ENCODE assay signal across 1 fruit fly cellular context in genomic region chr3R:25881915-25882314, dm6.
TF ChIP-seq lines count a peak whose summit lies in the region.

Gene SppL (plus strand): TSS chr3R:25881984.

TF ChIP-seq in whole organism, embryonic, 481 proteins besides CTCF, POLR2A, EP300 and RAD21 (continued from another document):
- TF ChIP-seq bbx (GFP tag; IDR thresholded peaks at IDR 0.05; lab: Robert Waterston, UW; ENCODE audit: partially characterized antibody) (peak; percentile 43; the same call in 1 of the 2 replicates), MESR4 (GFP tag; optimal IDR thresholded peaks at IDR 0.05; lab: Kevin White, UChicago) (peak; percentile 79), CG8290 (GFP tag; optimal IDR thresholded peaks at IDR 0.05; lab: Kevin White, UChicago) (no peak), CG8290 (tag; optimal IDR thresholded peaks at IDR 0.05; lab: Kevin White, UChicago) (peak in 1 of 2 experiments; percentile 13), lola (GFP tag; optimal IDR thresholded peaks at IDR 0.05; lab: Kevin White, UChicago) (no peak), wdn (GFP tag; IDR thresholded peaks at IDR 0.05; lab: Robert Waterston, UW) (no peak), stwl (tag; optimal IDR thresholded peaks at IDR 0.05; lab: Kevin White, UChicago) (peak; percentile 67), zfh1 (GFP tag; IDR thresholded peaks at IDR 0.05; lab: Robert Waterston, UW) (no peak), CG34422 (GFP tag; IDR thresholded peaks at IDR 0.05; lab: Robert Waterston, UW) (no peak), cato (GFP tag; optimal IDR thresholded peaks at IDR 0.05; lab: Kevin White, UChicago; ENCODE audit: borderline replicate concordance) (no peak), repo (GFP tag; optimal IDR thresholded peaks at IDR 0.05; lab: Kevin White, UChicago) (no peak), CG12769 (tag; optimal IDR thresholded peaks at IDR 0.05; lab: Kevin White, UChicago) (peak; percentile 3), CG13424 (tag; optimal IDR thresholded peaks at IDR 0.05; lab: Kevin White, UChicago) (no peak), MBD-R2 (GFP tag; IDR thresholded peaks at IDR 0.05; lab: Robert Waterston, UW) (peak; percentile 45; the same call in 1 of the 2 replicates), twi (tag; optimal IDR thresholded peaks at IDR 0.05; lab: Kevin White, UChicago) (no peak), cad (GFP tag; optimal IDR thresholded peaks at IDR 0.05; lab: Kevin White, UChicago) (no peak), CG10959 (GFP tag; IDR thresholded peaks at IDR 0.05; lab: Robert Waterston, UW) (no peak), CG31224 (GFP tag; IDR thresholded peaks at IDR 0.05; lab: Robert Waterston, UW) (no peak), Nf-YA (GFP tag; IDR thresholded peaks at IDR 0.05; lab: Robert Waterston, UW) (no peak), CG12299 (tag; optimal IDR thresholded peaks at IDR 0.05; lab: Kevin White, UChicago) (peak; percentile 60), ewg (GFP tag; optimal IDR thresholded peaks at IDR 0.05; lab: Kevin White, UChicago) (peak; percentile 71), CG17186 (GFP tag; optimal IDR thresholded peaks at IDR 0.05; lab: Kevin White, UChicago) (peak; percentile 9), BtbVII (GFP tag; optimal IDR thresholded peaks at IDR 0.05; lab: Kevin White, UChicago) (no peak), Mad (GFP tag; optimal IDR thresholded peaks at IDR 0.05; lab: Kevin White, UChicago) (no peak), Dref (GFP tag; IDR thresholded peaks at IDR 0.05; lab: Robert Waterston, UW) (peak; percentile 23; the same call in 1 of the 2 replicates), CG7839 (tag; optimal IDR thresholded peaks at IDR 0.05; lab: Kevin White, UChicago) (no peak), zfh2 (GFP tag; optimal IDR thresholded peaks at IDR 0.05; lab: Kevin White, UChicago) (no peak), psq (GFP tag; optimal IDR thresholded peaks at IDR 0.05; lab: Kevin White, UChicago) (peak; percentile 52), Atf-2 (GFP tag; optimal IDR thresholded peaks at IDR 0.05; lab: Kevin White, UChicago) (no peak), inv (GFP tag; IDR thresholded peaks at IDR 0.05; lab: Robert Waterston, UW; ENCODE audit: partially characterized antibody) (no peak), chn (GFP tag; optimal IDR thresholded peaks at IDR 0.05; lab: Kevin White, UChicago) (no peak), CG30403 (GFP tag; optimal IDR thresholded peaks at IDR 0.05; lab: Kevin White, UChicago) (no peak), Doc3 (GFP tag; IDR thresholded peaks at IDR 0.05; lab: Robert Waterston, UW; ENCODE audit: partially characterized antibody) (no peak), CG12155 (GFP tag; optimal IDR thresholded peaks at IDR 0.05; lab: Kevin White, UChicago) (no peak), B-H2 (GFP tag; optimal IDR thresholded peaks at IDR 0.05; lab: Kevin White, UChicago) (no peak), ftz-f1 (GFP tag; optimal IDR thresholded peaks at IDR 0.05; lab: Kevin White, UChicago) (no peak), Vsx1 (GFP tag; optimal IDR thresholded peaks at IDR 0.05; lab: Kevin White, UChicago) (no peak), CG18011 (GFP tag; optimal IDR thresholded peaks at IDR 0.05; lab: Kevin White, UChicago) (peak; percentile 68), Xbp1 (GFP tag; optimal IDR thresholded peaks at IDR 0.05; lab: Kevin White, UChicago) (no peak), ranshi (GFP tag; IDR thresholded peaks at IDR 0.05; lab: Robert Waterston, UW) (no peak), chinmo (GFP tag; IDR thresholded peaks at IDR 0.05; lab: Robert Waterston, UW; ENCODE audit: partially characterized antibody) (peak; percentile 63; the same call in 1 of the 4 replicates), hkb (optimal IDR thresholded peaks at IDR 0.05; lab: Kevin White, UChicago) (no peak), hkb (GFP tag; IDR thresholded peaks at IDR 0.05; lab: Robert Waterston, UW) (0 out of 2 replicates have a peak, but pooled peaks have one; percentile 9), Chrac-16 (GFP tag; optimal IDR thresholded peaks at IDR 0.05; lab: Kevin White, UChicago) (no peak), CG32772 (GFP tag; IDR thresholded peaks at IDR 0.05; lab: Robert Waterston, UW) (no peak), fd96Cb (tag; optimal IDR thresholded peaks at IDR 0.05; lab: Kevin White, UChicago) (no peak), YL-1 (GFP tag; optimal IDR thresholded peaks at IDR 0.05; lab: Kevin White, UChicago) (peak; percentile 27), Asciz (GFP tag; optimal IDR thresholded peaks at IDR 0.05; lab: Kevin White, UChicago) (no peak), CG10431 (GFP tag; optimal IDR thresholded peaks at IDR 0.05; lab: Kevin White, UChicago) (no peak), kay (GFP tag; optimal IDR thresholded peaks at IDR 0.05; lab: Kevin White, UChicago) (no peak), Dp (GFP tag; optimal IDR thresholded peaks at IDR 0.05; lab: Kevin White, UChicago) (peak; percentile 41), Taf1 (GFP tag; IDR thresholded peaks at IDR 0.05; lab: Robert Waterston, UW) (no peak), CG30020 (tag; optimal IDR thresholded peaks at IDR 0.05; lab: Kevin White, UChicago) (peak; percentile 22), CG2199 (GFP tag; IDR thresholded peaks at IDR 0.05; lab: Robert Waterston, UW) (no peak), vvl (GFP tag; IDR thresholded peaks at IDR 0.05; lab: Robert Waterston, UW) (no peak)
